Fruit fly (Drosophila melanogaster): Measurements from ENCODE around the gene ppk28.

ppk28 gene

DNA sequence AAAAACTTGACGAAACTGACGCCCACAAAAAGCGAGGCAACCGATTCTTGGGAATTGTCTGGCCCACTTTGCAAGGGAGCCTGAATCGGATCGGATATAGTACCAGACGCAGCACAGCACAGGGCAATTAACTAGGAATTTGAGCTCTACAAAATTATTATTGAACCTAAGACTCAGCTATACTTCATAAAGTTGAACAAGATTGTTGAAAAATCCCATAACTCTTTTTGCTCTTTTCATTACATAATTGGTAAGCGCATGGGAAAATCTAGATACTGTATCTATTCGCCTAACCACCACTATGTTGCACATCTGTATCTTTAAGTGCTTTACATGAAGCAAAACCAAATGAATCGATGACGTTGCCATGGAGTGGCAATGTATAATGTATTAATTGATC lies 27.2 kb downstream of the ppk28 start (continued):
- peak; percentile 66 for TF ChIP-seq slbo (GFP tag; IDR thresholded peaks at IDR 0.05)
- no peak for TF ChIP-seq NK7.1 (GFP tag; optimal IDR thresholded peaks at IDR 0.05)
- TF ChIP-seq CG6254 (GFP tag; optimal IDR thresholded peaks at IDR 0.05) = peak; percentile 77
- peak; percentile 79 for TF ChIP-seq CG15269 (tag; optimal IDR thresholded peaks at IDR 0.05)
- peak; percentile 49 for TF ChIP-seq Mad (GFP tag; optimal IDR thresholded peaks at IDR 0.05)
- peak; percentile 31 for TF ChIP-seq Spps (tag; optimal IDR thresholded peaks at IDR 0.05)
- peak; percentile 30 for TF ChIP-seq CG12104 (GFP tag; optimal IDR thresholded peaks at IDR 0.05)
- peak; percentile 75 for TF ChIP-seq CG8924 (tag; optimal IDR thresholded peaks at IDR 0.05)
- no peak for TF ChIP-seq fd102C (GFP tag; optimal IDR thresholded peaks at IDR 0.05)
- TF ChIP-seq CG9727 (GFP tag; optimal IDR thresholded peaks at IDR 0.05) = peak; percentile 67
- TF ChIP-seq CG6175 (GFP tag; IDR thresholded peaks at IDR 0.05) = no peak
- no peak for TF ChIP-seq luna (GFP tag; optimal IDR thresholded peaks at IDR 0.05)
- no peak for TF ChIP-seq bowl (GFP tag; IDR thresholded peaks at IDR 0.05)
- TF ChIP-seq Fer2 (tag; optimal IDR thresholded peaks at IDR 0.05) = no peak
- TF ChIP-seq mam (GFP tag; optimal IDR thresholded peaks at IDR 0.05) = peak; percentile 71
- TF ChIP-seq CG14860 (GFP tag; IDR thresholded peaks at IDR 0.05; ENCODE audit: partially characterized antibody) = no peak
- TF ChIP-seq CG31388 (GFP tag; optimal IDR thresholded peaks at IDR 0.05) = no peak
- TF ChIP-seq Gug (GFP tag; IDR thresholded peaks at IDR 0.05) = peak; percentile 44; the same call in 3 of the 4 replicates
- TF ChIP-seq p53 (GFP tag; optimal IDR thresholded peaks at IDR 0.05) = no peak
- peak; percentile 7 for TF ChIP-seq HmgD (GFP tag; optimal IDR thresholded peaks at IDR 0.05)
- peak; percentile 61; the same call in 2 of the 3 replicates for TF ChIP-seq CG11695 (GFP tag; IDR thresholded peaks at IDR 0.05)
- TF ChIP-seq fu2 (GFP tag; optimal IDR thresholded peaks at IDR 0.05) = no peak
- peak; percentile 18 for TF ChIP-seq CG13775 (GFP tag; optimal IDR thresholded peaks at IDR 0.05)
- peak; percentile 69 for TF ChIP-seq Mes4 (GFP tag; optimal IDR thresholded peaks at IDR 0.05)
- no peak for TF ChIP-seq bigmax (GFP tag; optimal IDR thresholded peaks at IDR 0.05)
- peak; percentile 68 for TF ChIP-seq CG5245 (GFP tag; optimal IDR thresholded peaks at IDR 0.05)
- peak; percentile 75 for TF ChIP-seq CoRest (tag; optimal IDR thresholded peaks at IDR 0.05)
- no peak for TF ChIP-seq CG15073 (GFP tag; optimal IDR thresholded peaks at IDR 0.05)
- peak; percentile 49 for TF ChIP-seq Fer3 (tag; optimal IDR thresholded peaks at IDR 0.05)
- TF ChIP-seq ro (GFP tag; IDR thresholded peaks at IDR 0.05) = no peak
- TF ChIP-seq ftz-f1 (GFP tag; optimal IDR thresholded peaks at IDR 0.05) = no peak
- TF ChIP-seq ind (GFP tag; optimal IDR thresholded peaks at IDR 0.05) = peak; percentile 73
- no peak for TF ChIP-seq C15 (GFP tag; IDR thresholded peaks at IDR 0.05)
- TF ChIP-seq CG30020 (tag; optimal IDR thresholded peaks at IDR 0.05) = peak; percentile 22
- no peak for TF ChIP-seq BEAF-32 (GFP tag; optimal IDR thresholded peaks at IDR 0.05)
- peak; percentile 64 for TF ChIP-seq nom (GFP tag; optimal IDR thresholded peaks at IDR 0.05)
- peak; percentile 71 for TF ChIP-seq bcd (GFP tag; optimal IDR thresholded peaks at IDR 0.05)
- TF ChIP-seq cas (GFP tag; IDR thresholded peaks at IDR 0.05) = no peak
- peak; percentile 49 for TF ChIP-seq CTCF (GFP tag; optimal IDR thresholded peaks at IDR 0.05)
- peak; percentile 77 for TF ChIP-seq NfI (GFP tag; optimal IDR thresholded peaks at IDR 0.05)
- peak; percentile 66 for TF ChIP-seq lab (GFP tag; optimal IDR thresholded peaks at IDR 0.05)
- TF ChIP-seq grau (tag; optimal IDR thresholded peaks at IDR 0.05) = peak; percentile 76
- peak; percentile 57 for TF ChIP-seq Six4 (GFP tag; optimal IDR thresholded peaks at IDR 0.05)
- TF ChIP-seq zf30C (GFP tag; optimal IDR thresholded peaks at IDR 0.05) = no peak
- no peak for TF ChIP-seq Poxn (GFP tag; IDR thresholded peaks at IDR 0.05)
- no peak for TF ChIP-seq Ravus (GFP tag; IDR thresholded peaks at IDR 0.05)
- no peak for TF ChIP-seq CG2129 (GFP tag; IDR thresholded peaks at IDR 0.05; ENCODE audit: partially characterized antibody)
- peak; percentile 59; the same call in 1 of the 2 replicates for TF ChIP-seq CG10959 (GFP tag; IDR thresholded peaks at IDR 0.05)
- TF ChIP-seq CG18764 (GFP tag; optimal IDR thresholded peaks at IDR 0.05) = peak; percentile 54
- TF ChIP-seq MESR4 (GFP tag; optimal IDR thresholded peaks at IDR 0.05) = no peak
- no peak for TF ChIP-seq exex (tag; optimal IDR thresholded peaks at IDR 0.05)
- no peak for TF ChIP-seq sug (tag; optimal IDR thresholded peaks at IDR 0.05)

All from whole organism, embryonic.